Worm (Caenorhabditis elegans) whole organism, L4 larva: ENCODE results near the gene srw-76.

Experiments used
- F37D6.2 ChIP-seq: sonication (generic microtip); optimal IDR thresholded peaks from 2 replicates; lab custom pipeline; 2016; ENCODE audit warnings: mild to moderate bottlenecking, missing genetic modification characterization, missing compliant biosample characterization
- F49E8.2 ChIP-seq: sonication (generic microtip); optimal IDR thresholded peaks from 2 replicates; lab custom pipeline; 2016; ENCODE audit warnings: missing compliant biosample characterization, mild to moderate bottlenecking, missing genetic modification characterization, borderline replicate concordance
- Y5F2A.4 ChIP-seq: fragments of 200-800 bp; sonication (Bioruptor generic); optimal IDR thresholded peaks from 2 replicates; lab custom pipeline; 2018; ENCODE audit warnings: mild to moderate bottlenecking, missing genetic modification characterization, missing compliant biosample characterization
- Y75B8A.6 ChIP-seq: fragments of 200-800 bp; sonication (Bioruptor generic); IDR thresholded peaks from 2 replicates; pipeline ENCODE4 v1.3.6; 2022; ENCODE audit warnings: missing genetic modification reagents, missing genetic modification characterization, missing compliant biosample characterization
- aly-2 ChIP-seq: sonication (generic microtip); optimal IDR thresholded peaks from 2 replicates; lab custom pipeline; 2018; ENCODE audit warnings: missing biosample characterization, missing genetic modification characterization
- attf-4 ChIP-seq: sonication (generic microtip); optimal IDR thresholded peaks from 3 replicates; lab custom pipeline; 2017; ENCODE audit warnings: missing biosample characterization, missing genetic modification characterization
- ceh-20 ChIP-seq: fragments of 200-800 bp; sonication (Bioruptor generic); IDR thresholded peaks from 2 replicates; pipeline ENCODE4 v1.3.6; 2022; ENCODE audit warnings: missing genetic modification reagents, missing genetic modification characterization, missing compliant biosample characterization
- ceh-32 ChIP-seq: sonication (generic microtip); optimal IDR thresholded peaks from 2 replicates; lab custom pipeline; 2016; ENCODE audit warnings: mild to moderate bottlenecking, missing genetic modification characterization, missing compliant biosample characterization; ENCODE audit not compliant: poor library complexity
- ceh-62 ChIP-seq: sonication (generic microtip); optimal IDR thresholded peaks from 2 replicates; lab custom pipeline; 2017; ENCODE audit warnings: missing biosample characterization, missing genetic modification characterization
- ces-1 ChIP-seq: fragments of 150-350 bp; sonication (generic microtip); optimal IDR thresholded peaks from 4 replicates; lab custom pipeline; 2014; ENCODE audit warnings: missing biosample characterization, missing genetic modification reagents, missing genetic modification characterization
- daf-12 ChIP-seq: fragments of 150-350 bp; optimal IDR thresholded peaks from 2 replicates; lab custom pipeline; 2014; ENCODE audit warnings: missing biosample characterization, missing genetic modification reagents, missing genetic modification characterization
- dmd-6 ChIP-seq: fragments of 200-800 bp; sonication (Bioruptor generic); IDR thresholded peaks from 2 replicates; pipeline ENCODE4 v1.3.6; 2022; ENCODE audit warnings: missing genetic modification reagents, missing genetic modification characterization, missing compliant biosample characterization
- duxl-1 ChIP-seq: sonication (generic microtip); optimal IDR thresholded peaks from 2 replicates; lab custom pipeline; 2016; ENCODE audit warnings: mild to moderate bottlenecking, missing genetic modification characterization, moderate library complexity, missing compliant biosample characterization; ENCODE audit not compliant: poor library complexity
- gei-8 ChIP-seq: fragments of 200-800 bp; sonication (Bioruptor generic); optimal IDR thresholded peaks from 2 replicates; lab custom pipeline; 2018; ENCODE audit warnings: mild to moderate bottlenecking, missing genetic modification characterization, missing compliant biosample characterization
- hmg-1.1 ChIP-seq: fragments of 200-800 bp; sonication (Bioruptor generic); IDR thresholded peaks from 2 replicates; pipeline ENCODE4 v1.3.6; 2022; ENCODE audit warnings: missing genetic modification reagents, missing genetic modification characterization, missing compliant biosample characterization
- jun-1 ChIP-seq: fragments of 150-350 bp; optimal IDR thresholded peaks from 2 replicates; lab custom pipeline; 2014; ENCODE audit warnings: missing biosample characterization, missing genetic modification reagents, missing genetic modification characterization
- lim-7 ChIP-seq: fragments of 200-800 bp; sonication (Bioruptor generic); IDR thresholded peaks from 2 replicates; pipeline ENCODE4 v1.3.6; 2022; ENCODE audit warnings: missing genetic modification characterization, missing compliant biosample characterization
- lin-29 ChIP-seq: fragments of 200-800 bp; sonication (Bioruptor generic); IDR thresholded peaks from 2 replicates; pipeline ENCODE4 v1.3.6; 2022; ENCODE audit warnings: missing genetic modification reagents, missing genetic modification characterization, missing compliant biosample characterization
- lin-39 ChIP-seq: fragments of 150-350 bp; optimal IDR thresholded peaks from 2 replicates; lab custom pipeline; 2014; ENCODE audit warnings: missing biosample characterization, missing genetic modification reagents, missing genetic modification characterization
- lir-3 ChIP-seq: sonication (generic microtip); optimal IDR thresholded peaks from 2 replicates; lab custom pipeline; 2016; ENCODE audit warnings: mild to moderate bottlenecking, missing genetic modification characterization, missing compliant biosample characterization
- mep-1 ChIP-seq: fragments of 150-350 bp; sonication (generic microtip); optimal IDR thresholded peaks from 3 replicates; lab custom pipeline; 2014; ENCODE audit warnings: missing biosample characterization, missing genetic modification characterization
- mes-2 ChIP-seq: sonication (generic microtip); optimal IDR thresholded peaks from 2 replicates; lab custom pipeline; 2016; ENCODE audit warnings: missing genotype, mild to moderate bottlenecking, missing genetic modification characterization, missing compliant biosample characterization; ENCODE audit not compliant: poor library complexity, severe bottlenecking
- mxl-2 ChIP-seq: fragments of 200-800 bp; sonication (Bioruptor generic); conservative IDR thresholded peaks from 2 replicates; pipeline ENCODE4 v1.3.6; 2022; ENCODE audit warnings: missing genetic modification reagents, missing genetic modification characterization, missing compliant biosample characterization
- mxl-3 ChIP-seq: fragments of 200-800 bp; sonication (Bioruptor generic); optimal IDR thresholded peaks from 2 replicates; lab custom pipeline; 2018; ENCODE audit warnings: mild to moderate bottlenecking, missing genetic modification characterization, missing compliant biosample characterization
- nhr-10 ChIP-seq: fragments of 150-350 bp; optimal IDR thresholded peaks from 2 replicates; lab custom pipeline; 2014; ENCODE audit warnings: missing biosample characterization, missing genetic modification characterization
- nhr-102 ChIP-seq: sonication (generic microtip); optimal IDR thresholded peaks from 2 replicates; lab custom pipeline; 2016; ENCODE audit warnings: mild to moderate bottlenecking, missing genetic modification characterization, moderate library complexity, missing compliant biosample characterization
- nhr-111 ChIP-seq: fragments of 200-800 bp; sonication (Bioruptor generic); optimal IDR thresholded peaks from 2 replicates; lab custom pipeline; 2018; ENCODE audit warnings: mild to moderate bottlenecking, missing genetic modification characterization, missing compliant biosample characterization
- nhr-237 ChIP-seq: sonication (generic microtip); optimal IDR thresholded peaks from 2 replicates; lab custom pipeline; 2017; ENCODE audit warnings: missing biosample characterization, missing genetic modification characterization
- nhr-28 ChIP-seq: fragments of 150-350 bp; optimal IDR thresholded peaks from 2 replicates; lab custom pipeline; 2014; ENCODE audit warnings: missing biosample characterization, missing genetic modification characterization
- nhr-48 ChIP-seq: sonication (generic microtip); optimal IDR thresholded peaks from 2 replicates; lab custom pipeline; 2016; ENCODE audit warnings: mild to moderate bottlenecking, missing genetic modification characterization, missing compliant biosample characterization
- nhr-76 ChIP-seq: fragments of 150-350 bp; optimal IDR thresholded peaks from 2 replicates; lab custom pipeline; 2014; ENCODE audit warnings: missing biosample characterization, missing genetic modification characterization
- pha-4 ChIP-seq, 2 experiments: fragments of 150-350 bp in 1 of 2; fragments of 200-800 bp in 1 of 2; sonication (Bioruptor generic) in 1 of 2; IDR thresholded peaks in 1 of 2; optimal IDR thresholded peaks in 1 of 2; 2 replicates each; pipeline versions ENCODE4 v1.3.6 to Lab custom; 2014 to 2022; ENCODE audit warnings: missing genetic modification characterization in 2 of 2, missing genetic modification reagents in 2 of 2, missing biosample characterization in 1 of 2, missing compliant biosample characterization in 1 of 2
- rbr-2 ChIP-seq: sonication (generic microtip); optimal IDR thresholded peaks from 2 replicates; lab custom pipeline; 2016; ENCODE audit warnings: missing genotype, missing genetic modification characterization, missing compliant biosample characterization
- saeg-2 ChIP-seq: fragments of 200-800 bp; sonication (Bioruptor generic); IDR thresholded peaks from 2 replicates; pipeline ENCODE4 v1.3.6; 2022; ENCODE audit warnings: missing genetic modification reagents, missing genetic modification characterization, missing compliant biosample characterization
- sdz-12 ChIP-seq: fragments of 200-800 bp; sonication (Bioruptor generic); optimal IDR thresholded peaks from 2 replicates; lab custom pipeline; 2018; ENCODE audit warnings: mild to moderate bottlenecking, missing genetic modification characterization, missing compliant biosample characterization
- snpc-4 ChIP-seq: fragments of 150-350 bp; optimal IDR thresholded peaks from 2 replicates; lab custom pipeline; 2014; ENCODE audit warnings: missing biosample characterization, missing genetic modification characterization
- spr-3 ChIP-seq: fragments of 200-800 bp; sonication (Bioruptor generic); optimal IDR thresholded peaks from 2 replicates; lab custom pipeline; 2018; ENCODE audit warnings: mild to moderate bottlenecking, missing genetic modification characterization, missing compliant biosample characterization
- tag-97 ChIP-seq: fragments of 200-800 bp; sonication (Bioruptor generic); IDR thresholded peaks from 2 replicates; pipeline ENCODE4 v1.3.6; 2022; ENCODE audit warnings: missing genetic modification characterization, missing compliant biosample characterization
- tra-1 ChIP-seq: fragments of 200-800 bp; sonication (Bioruptor generic); IDR thresholded peaks from 2 replicates; pipeline ENCODE4 v1.3.6; 2022; ENCODE audit warnings: missing genetic modification reagents, missing genetic modification characterization, missing compliant biosample characterization
- unc-62 ChIP-seq, 3 experiments: fragments of 150-350 bp in 1 of 3; sonication (generic microtip); optimal IDR thresholded peaks in 2 of 3; peaks in 1 of 3; 1 replicate in 1 of 3; 2 replicates in 2 of 3; lab custom pipeline; 2014 to 2017; ENCODE audit warnings: missing biosample characterization in 3 of 3, missing genetic modification characterization in 3 of 3, missing genetic modification reagents in 3 of 3, missing genotype in 1 of 3
- vab-7 ChIP-seq: fragments of 200-800 bp; sonication (Bioruptor generic); IDR thresholded peaks from 2 replicates; pipeline ENCODE4 v1.3.6; 2022; ENCODE audit warnings: missing genetic modification reagents, missing genetic modification characterization, missing compliant biosample characterization
- zip-11 ChIP-seq: fragments of 200-800 bp; sonication (Bioruptor generic); IDR thresholded peaks from 2 replicates; pipeline ENCODE4 v1.3.6; 2022; ENCODE audit warnings: missing genetic modification characterization, missing compliant biosample characterization
- ztf-7 ChIP-seq: fragments of 150-350 bp; optimal IDR thresholded peaks from 2 replicates; lab custom pipeline; 2014; ENCODE audit warnings: missing biosample characterization, missing genetic modification characterization

Gene srw-76

ce11 chrV:16592947-16593791, 44.9 kb downstream of the srw-76 start (continued):
- TF ChIP-seq spr-3 (GFP tag; lab: Kevin White, UChicago) = no peak
- no peak for TF ChIP-seq nhr-10
- peak; percentile 64; the same call in 1 of the 2 replicates for TF ChIP-seq pha-4 (GFP tag; IDR thresholded peaks at IDR 0.05; lab: Robert Waterston, UW)
- no peak for TF ChIP-seq pha-4 (tag; optimal IDR thresholded peaks at IDR 0.05; lab: Kevin White, UChicago)
- 0 out of 2 replicates have a peak, but pooled peaks have one; percentile 22 for TF ChIP-seq saeg-2 (GFP tag; lab: Robert Waterston, UW)
- no peak for TF ChIP-seq tag-97 (GFP tag; lab: Robert Waterston, UW)
- no peak for TF ChIP-seq nhr-48 (tag; lab: Kevin White, UChicago)
- no peak for TF ChIP-seq vab-7 (GFP tag; lab: Robert Waterston, UW)
- peak; percentile 52; the same call in 1 of the 2 replicates for TF ChIP-seq tra-1 (GFP tag; lab: Robert Waterston, UW)
- TF ChIP-seq hmg-1.1 = no peak
- TF ChIP-seq jun-1 (tag; lab: Kevin White, UChicago) = no peak
- no peak for TF ChIP-seq lin-39 (tag; lab: Kevin White, UChicago)
- peak; percentile 2 to 84 for TF ChIP-seq unc-62 (GFP tag; optimal IDR thresholded peaks at IDR 0.05 in 1 of 2; lab: Kevin White, UChicago)
- TF ChIP-seq unc-62 (tag; optimal IDR thresholded peaks at IDR 0.05; lab: Kevin White, UChicago) = no peak
- no peak for TF ChIP-seq mxl-2 (GFP tag; lab: Robert Waterston, UW)
- TF ChIP-seq zip-11 (GFP tag; lab: Robert Waterston, UW) = no peak
- no peak for TF ChIP-seq attf-4 (tag; lab: Kevin White, UChicago)
- TF ChIP-seq nhr-76 = no peak
- peak; percentile 15 for TF ChIP-seq nhr-102
- TF ChIP-seq Y5F2A.4 (GFP tag; lab: Kevin White, UChicago) = no peak
- peak; percentile 69 for TF ChIP-seq nhr-28 (tag; lab: Kevin White, UChicago)
- TF ChIP-seq ceh-20 (GFP tag; lab: Robert Waterston, UW) = no peak
- TF ChIP-seq, all 104 proteins: peak for 21

- TF ChIP-seq lim-7 (peak; percentile 93), Y75B8A.6 (GFP tag; lab: Robert Waterston, UW) (peak; percentile 93), gei-8 (GFP tag; lab: Kevin White, UChicago) (peak; percentile 82), vab-7 (GFP tag; lab: Robert Waterston, UW) (peak; percentile 96), aly-2 (no peak), sdz-12 (GFP tag; lab: Kevin White, UChicago) (peak; percentile 86), pha-4 (GFP tag; IDR thresholded peaks at IDR 0.05; lab: Robert Waterston, UW) (peak; percentile 89), pha-4 (tag; optimal IDR thresholded peaks at IDR 0.05; lab: Kevin White, UChicago) (no peak), F37D6.2 (no peak), nhr-48 (tag; lab: Kevin White, UChicago) (peak; percentile 55), snpc-4 (tag; lab: Kevin White, UChicago) (no peak), lin-29 (peak; percentile 57), mes-2 (tag; lab: Kevin White, UChicago) (peak; percentile 81), mep-1 (tag; lab: Kevin White, UChicago) (peak; percentile 34), tra-1 (GFP tag; lab: Robert Waterston, UW) (peak; percentile 89), mxl-3 (peak; percentile 59), hmg-1.1 (peak; percentile 81), nhr-237 (no peak), ces-1 (GFP tag; lab: Kevin White, UChicago) (no peak), dmd-6 (GFP tag; lab: Robert Waterston, UW) (peak; percentile 69), ceh-32 (no peak), tag-97 (GFP tag; lab: Robert Waterston, UW) (no peak), ceh-62 (no peak), daf-12 (tag; lab: Kevin White, UChicago) (no peak), duxl-1 (tag; lab: Kevin White, UChicago) (peak; percentile 84), nhr-10 (no peak), nhr-111 (GFP tag; lab: Kevin White, UChicago) (peak; percentile 65), rbr-2 (tag; lab: Kevin White, UChicago) (peak; percentile 51), ztf-7 (tag; lab: Kevin White, UChicago) (no peak), lir-3 (tag; lab: Kevin White, UChicago) (peak; percentile 25), jun-1 (tag; lab: Kevin White, UChicago) (peak; percentile 33), F49E8.2 (peak; percentile 41)
Measured at ce11 chrV:16591992-16592798, 45.9 kb downstream of the srw-76 start, which contains the start of gene srh-269. Gene srh-269 (minus strand): TSS chrV:16592042.
